Fruit fly (Drosophila melanogaster) whole organism, wandering third instar larva: ENCODE measurements around the gene CG31278.

Experiments
- Abd-B ChIP-seq: fragments of >200 bp; optimal IDR thresholded peaks from 2 replicates; lab custom pipeline; 2017; ENCODE audit warnings: missing biosample characterization, missing genetic modification characterization
- CG32264 ChIP-seq: fragments of 200-800 bp; sonication (Bioruptor generic); optimal IDR thresholded peaks from 2 replicates; lab custom pipeline; 2016; ENCODE audit warnings: missing biosample characterization, missing genetic modification characterization
- CG9705 ChIP-seq: fragments of 200-800 bp; sonication (Bioruptor generic); optimal IDR thresholded peaks from 2 replicates; lab custom pipeline; 2018; ENCODE audit warnings: missing biosample characterization, mild to moderate bottlenecking, missing genetic modification characterization
- CrebA ChIP-seq: fragments of 200-800 bp; sonication (Bioruptor generic); optimal IDR thresholded peaks from 2 replicates; lab custom pipeline; 2016; ENCODE audit warnings: missing biosample characterization, mild to moderate bottlenecking, missing genetic modification characterization, borderline replicate concordance
- Dfd ChIP-seq: fragments of >200 bp; optimal IDR thresholded peaks from 2 replicates; lab custom pipeline; 2017; ENCODE audit warnings: missing biosample characterization, missing genetic modification characterization
- Dif ChIP-seq: fragments of 200-275, 200-300 bp; sonication (Bioruptor generic); optimal IDR thresholded peaks from 2 replicates; lab custom pipeline; 2018; ENCODE audit warnings: missing biosample characterization, missing genetic modification characterization; ENCODE audit not compliant: partially characterized antibody
- GATAd ChIP-seq: sonication (Bioruptor generic); optimal IDR thresholded peaks from 2 replicates; lab custom pipeline; 2016; ENCODE audit warnings: missing biosample characterization, missing genetic modification characterization
- HLH106 ChIP-seq: fragments of 200-800 bp; optimal IDR thresholded peaks from 3 replicates; lab custom pipeline; 2019; ENCODE audit warnings: missing biosample characterization, mild to moderate bottlenecking, missing genetic modification characterization, moderate library complexity
- Hnf4 ChIP-seq: fragments of 200-800 bp; sonication (Bioruptor generic); optimal IDR thresholded peaks from 2 replicates; lab custom pipeline; 2016; ENCODE audit warnings: missing biosample characterization, mild to moderate bottlenecking, missing genetic modification characterization
- Hr78 ChIP-seq: fragments of >200 bp; optimal IDR thresholded peaks from 2 replicates; lab custom pipeline; 2017; ENCODE audit warnings: missing biosample characterization, missing genetic modification characterization
- Hr83 ChIP-seq: fragments of 200-300 bp; sonication (Bioruptor generic); optimal IDR thresholded peaks from 2 replicates; lab custom pipeline; 2016; ENCODE audit warnings: missing biosample characterization, mild to moderate bottlenecking, missing genetic modification characterization, moderate library complexity; ENCODE audit not compliant: poor library complexity, severe bottlenecking
- Jra ChIP-seq: sonication (Bioruptor generic); optimal IDR thresholded peaks from 2 replicates; lab custom pipeline; 2016; ENCODE audit warnings: missing biosample characterization, missing genetic modification characterization
- Mio ChIP-seq: sonication (Bioruptor generic); optimal IDR thresholded peaks from 2 replicates; lab custom pipeline; 2016; ENCODE audit warnings: missing biosample characterization, missing genetic modification characterization
- Myc ChIP-seq: fragments of >200 bp; optimal IDR thresholded peaks from 2 replicates; lab custom pipeline; 2017
- N ChIP-seq: fragments of >200 bp; optimal IDR thresholded peaks from 2 replicates; lab custom pipeline; 2018; ENCODE audit warnings: missing biosample characterization, missing external identifiers, missing genetic modification characterization
- OdsH ChIP-seq: fragments of 200-800 bp; sonication (Bioruptor generic); optimal IDR thresholded peaks from 2 replicates; lab custom pipeline; 2016; ENCODE audit warnings: missing biosample characterization, mild to moderate bottlenecking, missing genetic modification characterization
- Rel ChIP-seq, 2 experiments: fragments of 200-800 bp; sonication (Bioruptor generic) in 1 of 2; optimal IDR thresholded peaks; 2 replicates in 1 of 2; 3 replicates in 1 of 2; lab custom pipeline; 2016 to 2019; ENCODE audit warnings: mild to moderate bottlenecking in 2 of 2, missing biosample characterization in 2 of 2, missing genetic modification characterization in 2 of 2, moderate library complexity in 1 of 2
- Sp1 ChIP-seq: fragments of 200-800 bp; sonication (Bioruptor generic); optimal IDR thresholded peaks from 3 replicates; lab custom pipeline; 2019; ENCODE audit warnings: missing biosample characterization, mild to moderate bottlenecking, missing genetic modification characterization, moderate library complexity
- Vsx2 ChIP-seq: fragments of 200-300, 225-300 bp; sonication (Bioruptor generic); optimal IDR thresholded peaks from 2 replicates; lab custom pipeline; 2018; ENCODE audit warnings: missing biosample characterization, missing genetic modification characterization; ENCODE audit not compliant: partially characterized antibody
- br ChIP-seq: fragments of 200-800 bp; sonication (Bioruptor generic); optimal IDR thresholded peaks from 2 replicates; lab custom pipeline; 2016; ENCODE audit warnings: missing biosample characterization, missing genetic modification characterization
- brk ChIP-seq: fragments of 200-800 bp; sonication (Bioruptor generic); optimal IDR thresholded peaks from 2 replicates; lab custom pipeline; 2016; ENCODE audit warnings: missing biosample characterization, mild to moderate bottlenecking, missing genetic modification characterization
- dl ChIP-seq, 2 experiments: fragments of 175-275, 200-275 bp in 1 of 2; fragments of 200-275 bp in 1 of 2; sonication (Bioruptor generic); optimal IDR thresholded peaks; lab custom pipeline; 2018; ENCODE audit warnings: mild to moderate bottlenecking in 2 of 2, missing biosample characterization in 2 of 2, missing genetic modification characterization in 2 of 2, moderate library complexity in 2 of 2; ENCODE audit not compliant: partially characterized antibody in 2 of 2, insufficient read depth in 1 of 2
- dmrt93B ChIP-seq: fragments of 200-800 bp; sonication (Bioruptor generic); optimal IDR thresholded peaks from 2 replicates; lab custom pipeline; 2018; ENCODE audit warnings: missing biosample characterization, mild to moderate bottlenecking, missing genetic modification characterization
- dsf ChIP-seq: sonication (Bioruptor generic); optimal IDR thresholded peaks from 2 replicates; lab custom pipeline; 2016; ENCODE audit warnings: missing biosample characterization, missing genetic modification characterization, borderline replicate concordance
- ey ChIP-seq: fragments of 200-800 bp; sonication (Bioruptor generic); optimal IDR thresholded peaks from 2 replicates; lab custom pipeline; 2016; ENCODE audit warnings: missing biosample characterization, missing genetic modification characterization
- foxo ChIP-seq, 2 experiments: fragments of 200-800 bp; sonication (Bioruptor generic); optimal IDR thresholded peaks; 2 replicates in 1 of 2; 3 replicates in 1 of 2; lab custom pipeline; 2016 to 2017; ENCODE audit warnings: missing biosample characterization in 2 of 2, missing genetic modification characterization in 2 of 2
- fru ChIP-seq: fragments of 200-800 bp; sonication (Bioruptor generic); optimal IDR thresholded peaks from 3 replicates; lab custom pipeline; 2016; ENCODE audit warnings: missing biosample characterization, mild to moderate bottlenecking, missing genetic modification characterization
- h ChIP-seq: fragments of 200-800 bp; sonication (Bioruptor generic); optimal IDR thresholded peaks from 3 replicates; lab custom pipeline; 2016; ENCODE audit warnings: missing biosample characterization, mild to moderate bottlenecking, missing genetic modification characterization
- jim ChIP-seq: fragments of 175-275, 200-325 bp; sonication (Bioruptor generic); optimal IDR thresholded peaks from 2 replicates; lab custom pipeline; 2016; ENCODE audit warnings: missing biosample characterization, mild to moderate bottlenecking, missing genetic modification characterization
- lola ChIP-seq: fragments of >200 bp; optimal IDR thresholded peaks from 2 replicates; lab custom pipeline; 2017; ENCODE audit warnings: missing biosample characterization, missing genetic modification characterization
- pan ChIP-seq: fragments of >200 bp; optimal IDR thresholded peaks from 2 replicates; lab custom pipeline; 2017
- psq ChIP-seq: fragments of 200-800 bp; sonication (Bioruptor generic); optimal IDR thresholded peaks from 3 replicates; lab custom pipeline; 2017; ENCODE audit warnings: missing biosample characterization, mild to moderate bottlenecking, missing genetic modification characterization, moderate library complexity
- rgr ChIP-seq: fragments of 200-800 bp; sonication (Bioruptor generic); optimal IDR thresholded peaks from 3 replicates; lab custom pipeline; 2016; ENCODE audit warnings: missing biosample characterization, mild to moderate bottlenecking, missing genetic modification characterization
- sage ChIP-seq: fragments of 200-800 bp; sonication (Bioruptor generic); optimal IDR thresholded peaks from 2 replicates; lab custom pipeline; 2016; ENCODE audit warnings: missing biosample characterization, mild to moderate bottlenecking, missing genetic modification characterization
- sv ChIP-seq: fragments of 200-800 bp; sonication (Bioruptor generic); optimal IDR thresholded peaks from 3 replicates; lab custom pipeline; 2016; ENCODE audit warnings: missing biosample characterization, missing genetic modification characterization
- tai ChIP-seq: sonication (Bioruptor generic); optimal IDR thresholded peaks from 2 replicates; lab custom pipeline; 2016; ENCODE audit warnings: missing biosample characterization, missing genetic modification characterization
- usp ChIP-seq: fragments of >200 bp; optimal IDR thresholded peaks from 2 replicates; lab custom pipeline; 2017; ENCODE audit warnings: missing biosample characterization, missing genetic modification characterization
- woc ChIP-seq: sonication (Bioruptor generic); optimal IDR thresholded peaks from 2 replicates; lab custom pipeline; 2016; ENCODE audit warnings: missing biosample characterization, mild to moderate bottlenecking, missing genetic modification characterization

The CG31278 gene

dm6 chr3R:10673571-10673970 is 34.6 kb downstream of the CG31278 start:
- TF ChIP-seq CG9705 (GFP tag; lab: Kevin White, UChicago) (no peak), Dfd (GFP tag; lab: Kevin White, UChicago) (no peak), usp (GFP tag; lab: Kevin White, UChicago) (no peak), sage (GFP tag; lab: Kevin White, UChicago) (no peak), Myc (lab: Kevin White, UChicago) (no peak), Sp1 (GFP tag; lab: Kevin White, UChicago) (peak; percentile 32), br (GFP tag; lab: Kevin White, UChicago) (peak; percentile 4), ey (GFP tag; lab: Kevin White, UChicago) (peak; percentile 56), rgr (GFP tag; lab: Kevin White, UChicago) (peak; percentile 13), Hr83 (no peak), foxo (GFP tag; optimal IDR thresholded peaks at IDR 0.05; lab: Kevin White, UChicago) (peak in 1 of 2 experiments; percentile 45), lola (GFP tag; lab: Kevin White, UChicago) (no peak), dl (GFP tag; optimal IDR thresholded peaks at IDR 0.05; lab: Kevin White, UChicago; ENCODE audit: insufficient read depth in 1 of 2, partially characterized antibody in 2 of 2) (no peak), CrebA (no peak), jim (GFP tag; lab: Kevin White, UChicago) (no peak), Jra (GFP tag; lab: Kevin White, UChicago) (no peak), Rel (GFP tag; optimal IDR thresholded peaks at IDR 0.05; lab: Kevin White, UChicago) (no peak), Rel (tag; optimal IDR thresholded peaks at IDR 0.05; lab: Kevin White, UChicago) (no peak), fru (GFP tag; lab: Kevin White, UChicago) (peak; percentile 11), brk (no peak), Vsx2 (GFP tag; lab: Kevin White, UChicago) (no peak), dmrt93B (no peak), dsf (no peak), psq (GFP tag; lab: Kevin White, UChicago) (no peak), pan (lab: Kevin White, UChicago) (no peak), h (GFP tag; lab: Kevin White, UChicago) (peak; percentile 35), sv (GFP tag; lab: Kevin White, UChicago) (no peak), Dif (GFP tag; lab: Kevin White, UChicago) (no peak), Mio (GFP tag; lab: Kevin White, UChicago) (no peak), N (GFP tag; lab: Kevin White, UChicago) (no peak), Hnf4 (GFP tag; lab: Kevin White, UChicago) (peak; percentile 6), OdsH (GFP tag; lab: Kevin White, UChicago) (peak; percentile 33), CG32264 (GFP tag; lab: Kevin White, UChicago) (no peak), Hr78 (GFP tag; lab: Kevin White, UChicago) (no peak), woc (GFP tag; lab: Kevin White, UChicago) (peak; percentile 6), GATAd (GFP tag; lab: Kevin White, UChicago) (no peak), tai (no peak), Abd-B (GFP tag; lab: Kevin White, UChicago) (no peak), HLH106 (tag; lab: Kevin White, UChicago) (peak; percentile 44)

- TF ChIP-seq sage (GFP tag; lab: Kevin White, UChicago): no peak
- TF ChIP-seq ey (GFP tag; lab: Kevin White, UChicago): peak; percentile 8
- no peak for TF ChIP-seq woc (GFP tag; lab: Kevin White, UChicago)
- TF ChIP-seq brk: no peak
- peak in 1 of 2 experiments; percentile 23 for TF ChIP-seq foxo (GFP tag; optimal IDR thresholded peaks at IDR 0.05; lab: Kevin White, UChicago)
- peak; percentile 16 for TF ChIP-seq fru (GFP tag; lab: Kevin White, UChicago)
These were observed 35.5 kb downstream of the CG31278 start for dm6 chr3R:10672680-10673079.

DNA sequence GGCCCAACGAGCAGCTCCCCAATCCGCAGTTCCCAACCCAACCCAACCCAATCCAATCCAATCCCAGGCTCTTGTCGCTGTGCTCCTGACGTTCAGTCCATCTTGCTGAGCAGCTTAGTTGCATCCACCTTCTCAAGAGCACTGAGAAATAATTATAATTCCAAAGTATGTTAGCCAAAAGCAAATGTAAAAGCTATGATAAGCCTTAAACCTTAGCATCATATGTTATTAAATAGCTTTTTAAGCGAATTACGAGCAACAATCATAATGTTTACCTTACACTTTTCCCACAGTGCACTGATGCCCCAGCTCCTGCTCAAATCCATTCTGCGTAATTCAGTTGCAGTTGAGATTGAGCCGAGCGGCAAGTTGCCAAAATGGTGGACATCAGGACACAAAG is 38.2 kb downstream of the CG31278 start:
- TF ChIP-seq sage (GFP tag; lab: Kevin White, UChicago): no peak
- TF ChIP-seq psq (GFP tag; lab: Kevin White, UChicago): peak; percentile 4
- peak; percentile 41 for TF ChIP-seq rgr (GFP tag; lab: Kevin White, UChicago)
- TF ChIP-seq dl (GFP tag; optimal IDR thresholded peaks at IDR 0.05; lab: Kevin White, UChicago; ENCODE audit: insufficient read depth in 1 of 2, partially characterized antibody in 2 of 2): no peak
- TF ChIP-seq fru (GFP tag; lab: Kevin White, UChicago): peak; percentile 53
- peak; percentile 5 for TF ChIP-seq woc (GFP tag; lab: Kevin White, UChicago)
- no peak for TF ChIP-seq tai
- no peak for TF ChIP-seq CG32264 (GFP tag; lab: Kevin White, UChicago)
- peak in 1 of 2 experiments; percentile 48 for TF ChIP-seq foxo (GFP tag; optimal IDR thresholded peaks at IDR 0.05; lab: Kevin White, UChicago)
- TF ChIP-seq Sp1 (GFP tag; lab: Kevin White, UChicago): peak; percentile 42
- TF ChIP-seq CG9705 (GFP tag; lab: Kevin White, UChicago): no peak
- TF ChIP-seq ey (GFP tag; lab: Kevin White, UChicago): peak; percentile 44
- peak; percentile 65 for TF ChIP-seq HLH106 (tag; lab: Kevin White, UChicago)
- peak; percentile 12 for TF ChIP-seq OdsH (GFP tag; lab: Kevin White, UChicago)
- TF ChIP-seq h (GFP tag; lab: Kevin White, UChicago): peak; percentile 65
- no peak for TF ChIP-seq N (GFP tag; lab: Kevin White, UChicago)
